Worm (Caenorhabditis elegans): Measurements from ENCODE around the gene F54D5.7.
A peak's percentile ranks its signal among the peaks of the same experiment; 100 is the strongest.

Gene F54D5.7

ce11 chrII:11542385-11542784 lies 4.9 kb upstream of the F54D5.7 start, which contains the start of gene gtf-2E2:
gtf-2E2 (minus strand) TSS chrII:11542495.
- TF ChIP-seq che-1 (tag; optimal IDR thresholded peaks at IDR 0.05) (no peak), dve-1 (tag; optimal IDR thresholded peaks at IDR 0.05) (no peak), ceh-31 (tag; optimal IDR thresholded peaks at IDR 0.05) (peak; percentile 55), hlh-13 (GFP tag; optimal IDR thresholded peaks at IDR 0.05) (no peak), eyg-1 (tag; optimal IDR thresholded peaks at IDR 0.05) (no peak), ceh-48 (tag; optimal IDR thresholded peaks at IDR 0.05) (peak; percentile 53), ref-2 (tag; optimal IDR thresholded peaks at IDR 0.05) (no peak), madf-2 (tag; optimal IDR thresholded peaks at IDR 0.05) (no peak), K02D7.2 (tag; optimal IDR thresholded peaks at IDR 0.05) (no peak), ceh-19 (GFP tag; optimal IDR thresholded peaks at IDR 0.05) (no peak), hlh-30 (tag; optimal IDR thresholded peaks at IDR 0.05; ENCODE audit: insufficient read depth) (no peak), ceh-14 (tag; optimal IDR thresholded peaks at IDR 0.05) (no peak), tbx-2 (tag; optimal IDR thresholded peaks at IDR 0.05) (peak; percentile 25), ceh-9 (tag; optimal IDR thresholded peaks at IDR 0.05) (no peak), nfya-1 (tag; optimal IDR thresholded peaks at IDR 0.05) (peak; percentile 3), fkh-6 (tag; optimal IDR thresholded peaks at IDR 0.05) (no peak), mec-3 (tag; optimal IDR thresholded peaks at IDR 0.05; ENCODE audit: borderline replicate concordance) (no peak), pha-2 (tag; optimal IDR thresholded peaks at IDR 0.05) (no peak), ceh-30 (tag; optimal IDR thresholded peaks at IDR 0.05) (no peak), unc-3 (GFP tag; conservative IDR thresholded peaks at IDR 0.05) (no peak), unc-3 (tag; optimal IDR thresholded peaks at IDR 0.05) (no peak), pat-9 (tag; optimal IDR thresholded peaks at IDR 0.05) (no peak), ttx-3 (tag; optimal IDR thresholded peaks at IDR 0.05) (no peak), gmeb-2 (tag; optimal IDR thresholded peaks at IDR 0.05) (no peak), ama-1 (optimal IDR thresholded peaks at IDR 0.05) (no peak), rnt-1 (tag; optimal IDR thresholded peaks at IDR 0.05) (no peak), ahr-1 (tag; optimal IDR thresholded peaks at IDR 0.05) (no peak), ceh-45 (GFP tag; IDR thresholded peaks at IDR 0.05) (no peak), ceh-18 (tag; optimal IDR thresholded peaks at IDR 0.05) (no peak), hlh-15 (tag; optimal IDR thresholded peaks at IDR 0.05) (no peak), unc-86 (tag; optimal IDR thresholded peaks at IDR 0.05) (no peak), C08G9.2 (tag; optimal IDR thresholded peaks at IDR 0.05) (peak; percentile 56)

DNA sequence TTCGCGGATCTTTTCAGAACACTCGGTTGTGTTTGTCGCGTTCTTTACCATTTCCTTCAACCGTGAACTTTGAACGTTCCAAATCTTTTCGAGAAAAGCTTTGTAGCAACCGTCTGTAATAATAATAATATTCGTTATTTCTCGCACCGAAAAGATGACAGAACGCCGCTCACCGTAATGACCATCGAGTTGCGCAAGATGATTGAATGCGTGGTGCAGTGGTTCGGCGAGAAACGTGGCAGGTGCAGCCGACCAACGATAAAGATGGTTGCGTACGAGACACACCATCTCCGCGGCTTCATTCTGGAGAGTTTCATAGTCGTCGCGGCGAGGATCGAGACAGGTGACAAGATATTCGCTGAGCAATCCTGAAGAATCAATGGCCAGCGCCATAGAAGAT lies 4.4 kb upstream of the F54D5.7 start:
- peak; percentile 17 for TF ChIP-seq unc-55 (GFP tag; optimal IDR thresholded peaks at IDR 0.05)
- no peak for TF ChIP-seq hlh-15 (tag; optimal IDR thresholded peaks at IDR 0.05)

DNA sequence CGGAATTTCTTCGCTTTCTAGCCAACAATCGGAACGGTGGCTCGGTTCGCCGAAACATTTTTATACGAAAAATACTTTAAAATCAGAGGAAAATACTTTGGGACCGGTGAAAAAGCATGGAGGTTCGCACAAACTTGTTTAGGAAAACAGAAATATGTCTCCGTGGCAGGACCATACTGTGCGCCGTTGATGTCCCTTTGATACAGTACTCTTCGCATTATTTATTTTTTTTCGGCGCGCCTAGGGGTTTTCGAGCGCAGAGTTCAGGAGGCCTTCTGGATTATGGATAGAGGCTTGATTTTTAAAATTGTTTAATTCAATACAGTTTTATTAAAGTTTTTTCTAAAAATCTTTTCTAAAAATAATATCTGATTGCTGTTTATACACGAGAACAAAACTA lies 2.6 kb upstream of the F54D5.7 start, which contains the start of gene F54D5.9:
Gene F54D5.9 (minus strand): TSS at position 115 of the 400 bp plus-strand sequence.
- TF ChIP-seq sox-4 (tag; optimal IDR thresholded peaks at IDR 0.05) = no peak
- no peak for TF ChIP-seq hlh-8 (tag; optimal IDR thresholded peaks at IDR 0.05)
- no peak for TF ChIP-seq pag-3 (tag; optimal IDR thresholded peaks at IDR 0.05; ENCODE audit: borderline replicate concordance)
- no peak for TF ChIP-seq ceh-14 (tag; optimal IDR thresholded peaks at IDR 0.05)
- TF ChIP-seq ttx-3 (tag; optimal IDR thresholded peaks at IDR 0.05) = no peak
- TF ChIP-seq ets-4 (tag; optimal IDR thresholded peaks at IDR 0.05) = no peak
- no peak for TF ChIP-seq elt-4 (tag; optimal IDR thresholded peaks at IDR 0.05)
- no peak for TF ChIP-seq C38D4.7 (GFP tag; optimal IDR thresholded peaks at IDR 0.05)
- no peak for TF ChIP-seq ceh-30 (tag; optimal IDR thresholded peaks at IDR 0.05)
- no peak for TF ChIP-seq sox-2 (GFP tag; IDR thresholded peaks at IDR 0.05)
